Fruit fly (Drosophila melanogaster): ENCODE results near the gene CycD.
A peak's percentile ranks its signal among the peaks of the same experiment; 100 is the strongest.

The CycD gene

dm6 chrX:15886411-15887246 is 22.8 kb downstream of the CycD start (continued):
- TF ChIP-seq CG7556 (GFP tag; optimal IDR thresholded peaks at IDR 0.05) (no peak), CG1529 (GFP tag; optimal IDR thresholded peaks at IDR 0.05) (no peak), Med (GFP tag) (peak; percentile 76), sob (GFP tag; IDR thresholded peaks at IDR 0.05) (peak; percentile 51; the same call in 1 of the 2 replicates), rib (GFP tag; IDR thresholded peaks at IDR 0.05) (0 out of 2 replicates have a peak, but pooled peaks have one; percentile 44), Mrtf (GFP tag; IDR thresholded peaks at IDR 0.05) (no peak), CG15514 (GFP tag; optimal IDR thresholded peaks at IDR 0.05) (no peak), CG8281 (tag; optimal IDR thresholded peaks at IDR 0.05) (no peak), Fer1 (GFP tag; optimal IDR thresholded peaks at IDR 0.05) (peak; percentile 36), CG12071 (GFP tag; optimal IDR thresholded peaks at IDR 0.05) (no peak), CG7372 (GFP tag; IDR thresholded peaks at IDR 0.05) (no peak), Fer2 (tag; optimal IDR thresholded peaks at IDR 0.05) (no peak), CG4854 (GFP tag; optimal IDR thresholded peaks at IDR 0.05) (no peak), Ssrp (tag; optimal IDR thresholded peaks at IDR 0.05) (no peak), CG11093 (GFP tag; IDR thresholded peaks at IDR 0.05) (no peak), unc-4 (GFP tag; IDR thresholded peaks at IDR 0.05; ENCODE audit: partially characterized antibody) (no peak), br (optimal IDR thresholded peaks at IDR 0.05) (no peak), ara (GFP tag; IDR thresholded peaks at IDR 0.05) (no peak), onecut (GFP tag; IDR thresholded peaks at IDR 0.05) (0 out of 2 replicates have a peak, but pooled peaks have one; percentile 4), al (GFP tag; IDR thresholded peaks at IDR 0.05) (no peak), slou (GFP tag; optimal IDR thresholded peaks at IDR 0.05) (no peak), hkb (optimal IDR thresholded peaks at IDR 0.05) (no peak), hkb (GFP tag; IDR thresholded peaks at IDR 0.05) (no peak), CG4424 (GFP tag; optimal IDR thresholded peaks at IDR 0.05) (no peak), ab (GFP tag; optimal IDR thresholded peaks at IDR 0.05) (no peak), CG30403 (GFP tag; optimal IDR thresholded peaks at IDR 0.05) (no peak), lab (GFP tag; optimal IDR thresholded peaks at IDR 0.05) (no peak), CG14710 (tag; optimal IDR thresholded peaks at IDR 0.05) (peak; percentile 17), CG3065 (GFP tag; optimal IDR thresholded peaks at IDR 0.05) (no peak), insv (GFP tag; optimal IDR thresholded peaks at IDR 0.05) (peak in 1 of 2 experiments; percentile 43), Bteb2 (GFP tag; optimal IDR thresholded peaks at IDR 0.05) (no peak), Jarid2 (GFP tag; optimal IDR thresholded peaks at IDR 0.05) (no peak), CG7839 (tag; optimal IDR thresholded peaks at IDR 0.05) (no peak), CG6254 (GFP tag; optimal IDR thresholded peaks at IDR 0.05) (peak; percentile 16), D (optimal IDR thresholded peaks at IDR 0.05) (no peak), D (GFP tag; optimal IDR thresholded peaks at IDR 0.05) (no peak), pita (GFP tag; optimal IDR thresholded peaks at IDR 0.05) (peak; percentile 79), CG31388 (GFP tag; optimal IDR thresholded peaks at IDR 0.05) (no peak), bcd (GFP tag; optimal IDR thresholded peaks at IDR 0.05) (no peak), bsh (GFP tag; optimal IDR thresholded peaks at IDR 0.05) (peak in 1 of 2 experiments; percentile 95), CG10543 (GFP tag; optimal IDR thresholded peaks at IDR 0.05) (peak; percentile 57), CG43689 (GFP tag; IDR thresholded peaks at IDR 0.05) (no peak), hb (GFP tag; IDR thresholded peaks at IDR 0.05; ENCODE audit: partially characterized antibody) (no peak), Dad (GFP tag; optimal IDR thresholded peaks at IDR 0.05) (no peak), H2.0 (GFP tag; IDR thresholded peaks at IDR 0.05) (no peak), dm (GFP tag; optimal IDR thresholded peaks at IDR 0.05) (no peak), wor (GFP tag; IDR thresholded peaks at IDR 0.05) (no peak), CG10565 (GFP tag; optimal IDR thresholded peaks at IDR 0.05) (no peak), gcm (GFP tag; optimal IDR thresholded peaks at IDR 0.05) (no peak), dysf (GFP tag; IDR thresholded peaks at IDR 0.05) (no peak)

Data from whole organism, embryonic.